Fruit fly (Drosophila melanogaster) whole organism, embryonic: ENCODE data around the gene TotB.

Experiments
- Ada2b ChIP-seq: fragments of 200-800 bp; sonication (Bioruptor generic); IDR thresholded peaks from 2 replicates; pipeline ENCODE4 v1.3.6; 2022; ENCODE audit warnings: missing biosample characterization, missing genetic modification characterization
- Atf-2 ChIP-seq: fragments of 200-800 bp; sonication (Bioruptor generic); optimal IDR thresholded peaks from 2 replicates; lab custom pipeline; 2016; ENCODE audit warnings: missing biosample characterization, missing genetic modification characterization
- CG11504 ChIP-seq: fragments of 200-800 bp; sonication (Bioruptor generic); optimal IDR thresholded peaks from 3 replicates; lab custom pipeline; 2019; ENCODE audit warnings: missing biosample characterization, mild to moderate bottlenecking, missing genetic modification characterization, moderate library complexity
- CG12071 ChIP-seq: fragments of 200-800 bp; sonication (Bioruptor generic); optimal IDR thresholded peaks from 3 replicates; lab custom pipeline; 2018; ENCODE audit warnings: missing biosample characterization, mild to moderate bottlenecking, missing genetic modification characterization
- CG1233 ChIP-seq: fragments of 200-800 bp; sonication (Bioruptor generic); optimal IDR thresholded peaks from 4 replicates; lab custom pipeline; 2018; ENCODE audit warnings: missing biosample characterization, mild to moderate bottlenecking, missing genetic modification characterization
- CG1832 ChIP-seq: fragments of 200-800 bp; sonication (Bioruptor generic); optimal IDR thresholded peaks from 2 replicates; lab custom pipeline; 2017; ENCODE audit warnings: missing biosample characterization, mild to moderate bottlenecking, missing genetic modification characterization, inconsistent platforms
- CG2678 ChIP-seq: fragments of 200-800 bp; sonication (Bioruptor generic); optimal IDR thresholded peaks from 3 replicates; lab custom pipeline; 2019; ENCODE audit warnings: missing biosample characterization, mild to moderate bottlenecking, missing genetic modification characterization, moderate library complexity
- CG2712 ChIP-seq: fragments of 200-800 bp; optimal IDR thresholded peaks from 3 replicates; lab custom pipeline; 2019; ENCODE audit warnings: missing biosample characterization, mild to moderate bottlenecking, missing genetic modification characterization, moderate library complexity
- CG3163 ChIP-seq: fragments of 200-800 bp; sonication (Bioruptor generic); optimal IDR thresholded peaks from 3 replicates; lab custom pipeline; 2016; ENCODE audit warnings: missing biosample characterization, missing genetic modification characterization
- CG4820 ChIP-seq: fragments of 200-800 bp; sonication (Bioruptor generic); optimal IDR thresholded peaks from 3 replicates; lab custom pipeline; 2016; ENCODE audit warnings: missing biosample characterization, missing genetic modification characterization
- CG6254 ChIP-seq: fragments of 200-800 bp; sonication (Bioruptor generic); optimal IDR thresholded peaks from 3 replicates; lab custom pipeline; 2017; ENCODE audit warnings: mild to moderate bottlenecking, missing biosample characterization, missing genetic modification reagents, missing genetic modification characterization
- CG7745 ChIP-seq: fragments of 200-800 bp; sonication (Bioruptor generic); optimal IDR thresholded peaks from 2 replicates; lab custom pipeline; 2018; ENCODE audit warnings: missing biosample characterization, mild to moderate bottlenecking, missing genetic modification characterization, moderate library complexity
- CG7839 ChIP-seq: fragments of 200-800 bp; sonication (Bioruptor generic); optimal IDR thresholded peaks from 3 replicates; lab custom pipeline; 2018; ENCODE audit warnings: missing biosample characterization, mild to moderate bottlenecking, missing genetic modification characterization, moderate library complexity
- CG7963 ChIP-seq: fragments of 200-800 bp; sonication (Bioruptor generic); IDR thresholded peaks from 3 replicates; pipeline ENCODE4 v1.3.6; 2022; ENCODE audit warnings: missing biosample characterization, missing genetic modification characterization; ENCODE audit not compliant: partially characterized antibody
- CG9876 ChIP-seq: fragments of 200-800 bp; sonication (Bioruptor generic); optimal IDR thresholded peaks from 2 replicates; lab custom pipeline; 2016; ENCODE audit warnings: missing biosample characterization, missing genetic modification characterization
- Dip2 ChIP-seq: fragments of 200-800 bp; sonication (Bioruptor generic); IDR thresholded peaks from 2 replicates; pipeline ENCODE4 v1.3.6; 2022; ENCODE audit warnings: missing biosample characterization, missing genetic modification characterization
- Fer2 ChIP-seq: fragments of 200-800 bp; sonication (Bioruptor generic); optimal IDR thresholded peaks from 2 replicates; lab custom pipeline; 2018; ENCODE audit warnings: missing biosample characterization, mild to moderate bottlenecking, missing genetic modification characterization, moderate library complexity
- HLHmδ ChIP-seq: fragments of 200-800 bp; sonication (Bioruptor generic); optimal IDR thresholded peaks from 2 replicates; lab custom pipeline; 2018; ENCODE audit warnings: missing biosample characterization, mild to moderate bottlenecking, missing genetic modification characterization, moderate library complexity
- MBD-R2 ChIP-seq: fragments of 200-800 bp; sonication (Bioruptor generic); IDR thresholded peaks from 2 replicates; pipeline ENCODE4 v1.3.6; 2022; ENCODE audit warnings: missing biosample characterization, missing genetic modification characterization
- Oaz ChIP-seq: fragments of 200-800 bp; sonication (Bioruptor generic); IDR thresholded peaks from 2 replicates; pipeline ENCODE4 v1.3.6; 2022; ENCODE audit warnings: missing biosample characterization, missing genetic modification characterization
- Oli ChIP-seq: fragments of 200-800 bp; sonication (Bioruptor generic); optimal IDR thresholded peaks from 2 replicates; lab custom pipeline; 2018; ENCODE audit warnings: missing biosample characterization, mild to moderate bottlenecking, missing genetic modification characterization, moderate library complexity
- PHDP ChIP-seq: fragments of 200-800 bp; sonication (Bioruptor generic); optimal IDR thresholded peaks from 3 replicates; lab custom pipeline; 2018; ENCODE audit warnings: missing biosample characterization, mild to moderate bottlenecking, missing genetic modification characterization, moderate library complexity
- Ptx1 ChIP-seq: fragments of 200-800 bp; sonication (Bioruptor generic); IDR thresholded peaks from 2 replicates; pipeline ENCODE4 v1.3.6; 2022; ENCODE audit warnings: missing biosample characterization, missing genetic modification characterization
- Spps ChIP-seq: fragments of 200-800 bp; sonication (Bioruptor generic); optimal IDR thresholded peaks from 2 replicates; lab custom pipeline; 2018; ENCODE audit warnings: missing biosample characterization, mild to moderate bottlenecking, missing genetic modification characterization
- Ssrp ChIP-seq: fragments of 200-800 bp; sonication (Bioruptor generic); optimal IDR thresholded peaks from 2 replicates; lab custom pipeline; 2018; ENCODE audit warnings: missing biosample characterization, mild to moderate bottlenecking, missing genetic modification characterization, moderate library complexity
- Stat92E ChIP-seq, 3 experiments: fragments of >200 bp in 2 of 3; fragments of 200-800 bp in 1 of 3; sonication (Bioruptor generic) in 1 of 3; optimal IDR thresholded peaks; 2 replicates each; lab custom pipeline; 2017 to 2019; ENCODE audit warnings: missing biosample characterization in 3 of 3, missing genetic modification characterization in 3 of 3, mild to moderate bottlenecking in 1 of 3, moderate library complexity in 1 of 3
- TFAM ChIP-seq: fragments of 200-800 bp; sonication (Bioruptor generic); optimal IDR thresholded peaks from 2 replicates; lab custom pipeline; 2017; ENCODE audit warnings: missing biosample characterization, missing genetic modification characterization, inconsistent platforms
- Usf ChIP-seq: fragments of 200-800 bp; sonication (Bioruptor generic); optimal IDR thresholded peaks from 2 replicates; lab custom pipeline; 2017; ENCODE audit warnings: missing genotype, missing biosample characterization, missing genetic modification characterization
- Vsx1 ChIP-seq: fragments of 200-800 bp; sonication (Bioruptor generic); optimal IDR thresholded peaks from 2 replicates; lab custom pipeline; 2017; ENCODE audit warnings: missing biosample characterization, mild to moderate bottlenecking, missing genetic modification characterization, missing genetic modification reagents
- Xbp1 ChIP-seq: fragments of 200-800 bp; sonication (Bioruptor generic); optimal IDR thresholded peaks from 3 replicates; lab custom pipeline; 2016; ENCODE audit warnings: missing biosample characterization, mild to moderate bottlenecking, missing genetic modification characterization
- az2 ChIP-seq: fragments of 200-800 bp; sonication (Bioruptor generic); optimal IDR thresholded peaks from 3 replicates; lab custom pipeline; 2016; ENCODE audit warnings: missing biosample characterization, missing genetic modification characterization
- bsh ChIP-seq, 2 experiments: fragments of 200-800 bp; sonication (Bioruptor generic); optimal IDR thresholded peaks; 2 replicates each; lab custom pipeline; 2017 to 2018; ENCODE audit warnings: mild to moderate bottlenecking in 2 of 2, missing biosample characterization in 2 of 2, missing genetic modification characterization in 2 of 2, moderate library complexity in 1 of 2
- cas ChIP-seq: fragments of 200-800 bp; sonication (Bioruptor generic); IDR thresholded peaks from 2 replicates; pipeline ENCODE4 v1.3.6; 2022; ENCODE audit warnings: missing biosample characterization, missing genetic modification characterization
- dati ChIP-seq: fragments of 200-800 bp; sonication (Bioruptor generic); IDR thresholded peaks from 2 replicates; pipeline ENCODE4 v1.3.6; 2022; ENCODE audit warnings: missing biosample characterization, missing genetic modification characterization
- fd96Cb ChIP-seq: fragments of 200-800 bp; sonication (Bioruptor generic); optimal IDR thresholded peaks from 2 replicates; lab custom pipeline; 2018; ENCODE audit warnings: missing biosample characterization, mild to moderate bottlenecking, missing genetic modification characterization, moderate library complexity
- gsb-n ChIP-seq: fragments of 200-800 bp; sonication (Bioruptor generic); optimal IDR thresholded peaks from 3 replicates; lab custom pipeline; 2018; ENCODE audit warnings: missing biosample characterization, mild to moderate bottlenecking, missing genetic modification characterization
- h ChIP-seq: fragments of >200 bp; optimal IDR thresholded peaks from 2 replicates; lab custom pipeline; 2017
- ham ChIP-seq: fragments of 200-800 bp; sonication (Bioruptor generic); IDR thresholded peaks from 2 replicates; pipeline ENCODE4 v1.3.6; 2022; ENCODE audit warnings: missing biosample characterization, missing genetic modification characterization
- knrl ChIP-seq: fragments of 200-800 bp; sonication (Bioruptor generic); IDR thresholded peaks from 3 replicates; pipeline ENCODE4 v1.3.6; 2022; ENCODE audit warnings: missing biosample characterization, missing genetic modification characterization; ENCODE audit not compliant: partially characterized antibody
- lbe ChIP-seq: fragments of 200-800 bp; sonication (Bioruptor generic); optimal IDR thresholded peaks from 2 replicates; lab custom pipeline; 2016; ENCODE audit warnings: missing biosample characterization, mild to moderate bottlenecking, missing genetic modification characterization
- lmd ChIP-seq: fragments of 200-800 bp; sonication (Bioruptor generic); IDR thresholded peaks from 2 replicates; pipeline ENCODE4 v1.3.6; 2022; ENCODE audit warnings: missing biosample characterization, missing genetic modification characterization
- oc ChIP-seq: fragments of 200-800 bp; sonication (Bioruptor generic); optimal IDR thresholded peaks from 2 replicates; lab custom pipeline; 2018; ENCODE audit warnings: missing biosample characterization, mild to moderate bottlenecking, missing genetic modification characterization, moderate library complexity
- p53 ChIP-seq: fragments of 200-800 bp; sonication (Bioruptor generic); optimal IDR thresholded peaks from 2 replicates; lab custom pipeline; 2016; ENCODE audit warnings: missing biosample characterization, missing genetic modification characterization
- phol ChIP-seq: fragments of 200-800 bp; sonication (Bioruptor generic); optimal IDR thresholded peaks from 3 replicates; lab custom pipeline; 2018; ENCODE audit warnings: missing biosample characterization, mild to moderate bottlenecking, missing genetic modification characterization, moderate library complexity
- row ChIP-seq: fragments of 200-800 bp; sonication (Bioruptor generic); IDR thresholded peaks from 3 replicates; pipeline ENCODE4 v1.3.6; 2022; ENCODE audit warnings: missing biosample characterization, missing genetic modification characterization
- slbo ChIP-seq: fragments of 200-800 bp; sonication (Bioruptor generic); IDR thresholded peaks from 2 replicates; pipeline ENCODE4 v1.3.6; 2022; ENCODE audit warnings: missing biosample characterization, missing genetic modification characterization
- slp2 ChIP-seq: fragments of 200-800 bp; sonication (Bioruptor generic); optimal IDR thresholded peaks from 2 replicates; lab custom pipeline; 2016; ENCODE audit warnings: missing biosample characterization, missing genetic modification characterization
- sqz ChIP-seq: fragments of 200-800 bp; sonication (Bioruptor generic); optimal IDR thresholded peaks from 3 replicates; lab custom pipeline; 2018; ENCODE audit warnings: missing biosample characterization, mild to moderate bottlenecking, missing genetic modification characterization
- unpg ChIP-seq: fragments of 200-800 bp; sonication (Bioruptor generic); optimal IDR thresholded peaks from 3 replicates; lab custom pipeline; 2018; ENCODE audit warnings: missing biosample characterization, mild to moderate bottlenecking, missing genetic modification characterization, moderate library complexity
- z ChIP-seq: fragments of 200-800 bp; sonication (Bioruptor generic); IDR thresholded peaks from 3 replicates; pipeline ENCODE4 v1.3.6; 2022; ENCODE audit warnings: missing biosample characterization, missing genetic modification characterization
- zf30C ChIP-seq: fragments of 200-800 bp; sonication (Bioruptor generic); optimal IDR thresholded peaks from 3 replicates; lab custom pipeline; 2018; ENCODE audit warnings: missing biosample characterization, mild to moderate bottlenecking, missing genetic modification characterization

TotB gene

DNA sequence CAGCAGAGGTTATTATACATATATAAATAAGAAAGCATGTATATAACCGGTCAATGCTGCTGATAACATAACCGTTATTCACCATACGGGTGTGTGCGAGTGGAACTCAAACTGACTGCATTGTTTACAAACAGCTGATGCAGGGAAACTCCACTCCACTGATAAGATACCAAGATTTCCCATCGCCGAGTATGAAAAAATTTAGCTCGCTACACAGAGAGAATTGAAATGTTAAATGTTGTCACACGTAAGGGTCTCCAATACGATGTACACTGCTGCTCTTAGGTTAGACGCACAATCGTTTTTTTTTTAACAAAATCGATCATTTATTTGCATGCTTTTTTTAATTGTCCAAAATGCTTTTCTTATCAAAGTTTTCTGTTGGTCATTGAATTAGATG lies 40.1 kb upstream of the TotB start:
- TF ChIP-seq HLHmδ (no peak), ham (GFP tag; lab: Robert Waterston, UW) (no peak), TFAM (no peak), CG7839 (tag; lab: Kevin White, UChicago) (peak; percentile 39), bsh (GFP tag; optimal IDR thresholded peaks at IDR 0.05; lab: Kevin White, UChicago) (peak in 1 of 2 experiments; percentile 55), Ptx1 (GFP tag; lab: Robert Waterston, UW) (peak; percentile 38; the same call in 1 of the 2 replicates), slbo (GFP tag; lab: Robert Waterston, UW) (peak; percentile 62; the same call in 1 of the 2 replicates), CG2678 (peak; percentile 2), Ada2b (GFP tag; lab: Robert Waterston, UW) (0 out of 2 replicates have a peak, but pooled peaks have one; percentile 12), CG7963 (no peak), dati (GFP tag; lab: Robert Waterston, UW) (0 out of 2 replicates have a peak, but pooled peaks have one; percentile 3), MBD-R2 (no peak), unpg (peak; percentile 33), CG2712 (tag; lab: Kevin White, UChicago) (peak; percentile 35), p53 (no peak), Spps (tag; lab: Kevin White, UChicago) (no peak), CG12071 (no peak), az2 (peak; percentile 57), Vsx1 (GFP tag; lab: Kevin White, UChicago) (no peak), Dip2 (GFP tag; lab: Robert Waterston, UW) (no peak), Oli (tag; lab: Kevin White, UChicago) (peak; percentile 30), CG9876 (no peak), phol (tag; lab: Kevin White, UChicago) (peak; percentile 38), gsb-n (tag; lab: Kevin White, UChicago) (peak; percentile 10), Oaz (GFP tag; lab: Robert Waterston, UW) (no peak), h (lab: Kevin White, UChicago) (no peak), row (peak; percentile 62), CG11504 (peak; percentile 48), CG7745 (tag; lab: Kevin White, UChicago) (no peak), sqz (peak; percentile 7), oc (tag; lab: Kevin White, UChicago) (no peak), fd96Cb (tag; lab: Kevin White, UChicago) (peak; percentile 24), z (GFP tag; lab: Robert Waterston, UW) (peak; percentile 83), Usf (no peak), CG6254 (GFP tag; lab: Kevin White, UChicago) (no peak), Fer2 (tag; lab: Kevin White, UChicago) (no peak), cas (GFP tag; lab: Robert Waterston, UW) (no peak), knrl (no peak), Stat92E (GFP tag; optimal IDR thresholded peaks at IDR 0.05; lab: Kevin White, UChicago) (no peak), PHDP (tag; lab: Kevin White, UChicago) (peak; percentile 39), CG4820 (GFP tag; lab: Kevin White, UChicago) (no peak), Xbp1 (GFP tag; lab: Kevin White, UChicago) (peak; percentile 54), CG1233 (no peak), Ssrp (tag; lab: Kevin White, UChicago) (no peak), slp2 (GFP tag; lab: Kevin White, UChicago) (peak; percentile 36), zf30C (GFP tag; lab: Kevin White, UChicago) (peak; percentile 62), CG3163 (GFP tag; lab: Kevin White, UChicago) (no peak), lmd (GFP tag; lab: Robert Waterston, UW) (no peak; the same call in 1 of the 2 replicates), lbe (GFP tag; lab: Kevin White, UChicago) (no peak), Atf-2 (GFP tag; lab: Kevin White, UChicago) (peak; percentile 2), CG1832 (GFP tag; lab: Kevin White, UChicago) (no peak)
